Fruit fly (Drosophila melanogaster) whole organism, wandering third instar larva: ENCODE data around the gene cu.
A peak's percentile ranks its signal among the peaks of the same experiment; 100 is the strongest.

Source experiments
- CG32264 ChIP-seq: fragments of 200-800 bp; sonication (Bioruptor generic); optimal IDR thresholded peaks from 2 replicates; lab custom pipeline; 2016; ENCODE audit warnings: missing biosample characterization, missing genetic modification characterization
- CG9705 ChIP-seq: fragments of 200-800 bp; sonication (Bioruptor generic); optimal IDR thresholded peaks from 2 replicates; lab custom pipeline; 2018; ENCODE audit warnings: missing biosample characterization, mild to moderate bottlenecking, missing genetic modification characterization
- CrebA ChIP-seq: fragments of 200-800 bp; sonication (Bioruptor generic); optimal IDR thresholded peaks from 2 replicates; lab custom pipeline; 2016; ENCODE audit warnings: missing biosample characterization, mild to moderate bottlenecking, missing genetic modification characterization, borderline replicate concordance
- Dfd ChIP-seq: fragments of >200 bp; optimal IDR thresholded peaks from 2 replicates; lab custom pipeline; 2017; ENCODE audit warnings: missing biosample characterization, missing genetic modification characterization
- Dif ChIP-seq: fragments of 200-275, 200-300 bp; sonication (Bioruptor generic); optimal IDR thresholded peaks from 2 replicates; lab custom pipeline; 2018; ENCODE audit warnings: missing biosample characterization, missing genetic modification characterization; ENCODE audit not compliant: partially characterized antibody
- GATAd ChIP-seq: sonication (Bioruptor generic); optimal IDR thresholded peaks from 2 replicates; lab custom pipeline; 2016; ENCODE audit warnings: missing biosample characterization, missing genetic modification characterization
- HLH106 ChIP-seq: fragments of 200-800 bp; optimal IDR thresholded peaks from 3 replicates; lab custom pipeline; 2019; ENCODE audit warnings: missing biosample characterization, mild to moderate bottlenecking, missing genetic modification characterization, moderate library complexity
- Hr78 ChIP-seq: fragments of >200 bp; optimal IDR thresholded peaks from 2 replicates; lab custom pipeline; 2017; ENCODE audit warnings: missing biosample characterization, missing genetic modification characterization
- Hr83 ChIP-seq: fragments of 200-300 bp; sonication (Bioruptor generic); optimal IDR thresholded peaks from 2 replicates; lab custom pipeline; 2016; ENCODE audit warnings: missing biosample characterization, mild to moderate bottlenecking, missing genetic modification characterization, moderate library complexity; ENCODE audit not compliant: poor library complexity, severe bottlenecking
- Jra ChIP-seq: sonication (Bioruptor generic); optimal IDR thresholded peaks from 2 replicates; lab custom pipeline; 2016; ENCODE audit warnings: missing biosample characterization, missing genetic modification characterization
- Myc ChIP-seq: fragments of >200 bp; optimal IDR thresholded peaks from 2 replicates; lab custom pipeline; 2017
- N ChIP-seq: fragments of >200 bp; optimal IDR thresholded peaks from 2 replicates; lab custom pipeline; 2018; ENCODE audit warnings: missing biosample characterization, missing external identifiers, missing genetic modification characterization
- OdsH ChIP-seq: fragments of 200-800 bp; sonication (Bioruptor generic); optimal IDR thresholded peaks from 2 replicates; lab custom pipeline; 2016; ENCODE audit warnings: missing biosample characterization, mild to moderate bottlenecking, missing genetic modification characterization
- Rel ChIP-seq, 2 experiments: fragments of 200-800 bp; sonication (Bioruptor generic) in 1 of 2; optimal IDR thresholded peaks; 2 replicates in 1 of 2; 3 replicates in 1 of 2; lab custom pipeline; 2016 to 2019; ENCODE audit warnings: mild to moderate bottlenecking in 2 of 2, missing biosample characterization in 2 of 2, missing genetic modification characterization in 2 of 2, moderate library complexity in 1 of 2
- Sp1 ChIP-seq: fragments of 200-800 bp; sonication (Bioruptor generic); optimal IDR thresholded peaks from 3 replicates; lab custom pipeline; 2019; ENCODE audit warnings: missing biosample characterization, mild to moderate bottlenecking, missing genetic modification characterization, moderate library complexity
- Vsx2 ChIP-seq: fragments of 200-300, 225-300 bp; sonication (Bioruptor generic); optimal IDR thresholded peaks from 2 replicates; lab custom pipeline; 2018; ENCODE audit warnings: missing biosample characterization, missing genetic modification characterization; ENCODE audit not compliant: partially characterized antibody
- br ChIP-seq: fragments of 200-800 bp; sonication (Bioruptor generic); optimal IDR thresholded peaks from 2 replicates; lab custom pipeline; 2016; ENCODE audit warnings: missing biosample characterization, missing genetic modification characterization
- dl ChIP-seq, 2 experiments: fragments of 175-275, 200-275 bp in 1 of 2; fragments of 200-275 bp in 1 of 2; sonication (Bioruptor generic); optimal IDR thresholded peaks; lab custom pipeline; 2018; ENCODE audit warnings: mild to moderate bottlenecking in 2 of 2, missing biosample characterization in 2 of 2, missing genetic modification characterization in 2 of 2, moderate library complexity in 2 of 2; ENCODE audit not compliant: partially characterized antibody in 2 of 2, insufficient read depth in 1 of 2
- dsf ChIP-seq: sonication (Bioruptor generic); optimal IDR thresholded peaks from 2 replicates; lab custom pipeline; 2016; ENCODE audit warnings: missing biosample characterization, missing genetic modification characterization, borderline replicate concordance
- ey ChIP-seq: fragments of 200-800 bp; sonication (Bioruptor generic); optimal IDR thresholded peaks from 2 replicates; lab custom pipeline; 2016; ENCODE audit warnings: missing biosample characterization, missing genetic modification characterization
- foxo ChIP-seq, 2 experiments: fragments of 200-800 bp; sonication (Bioruptor generic); optimal IDR thresholded peaks; 2 replicates in 1 of 2; 3 replicates in 1 of 2; lab custom pipeline; 2016 to 2017; ENCODE audit warnings: missing biosample characterization in 2 of 2, missing genetic modification characterization in 2 of 2
- fru ChIP-seq: fragments of 200-800 bp; sonication (Bioruptor generic); optimal IDR thresholded peaks from 3 replicates; lab custom pipeline; 2016; ENCODE audit warnings: missing biosample characterization, mild to moderate bottlenecking, missing genetic modification characterization
- h ChIP-seq: fragments of 200-800 bp; sonication (Bioruptor generic); optimal IDR thresholded peaks from 3 replicates; lab custom pipeline; 2016; ENCODE audit warnings: missing biosample characterization, mild to moderate bottlenecking, missing genetic modification characterization
- jim ChIP-seq: fragments of 175-275, 200-325 bp; sonication (Bioruptor generic); optimal IDR thresholded peaks from 2 replicates; lab custom pipeline; 2016; ENCODE audit warnings: missing biosample characterization, mild to moderate bottlenecking, missing genetic modification characterization
- lola ChIP-seq: fragments of >200 bp; optimal IDR thresholded peaks from 2 replicates; lab custom pipeline; 2017; ENCODE audit warnings: missing biosample characterization, missing genetic modification characterization
- psq ChIP-seq: fragments of 200-800 bp; sonication (Bioruptor generic); optimal IDR thresholded peaks from 3 replicates; lab custom pipeline; 2017; ENCODE audit warnings: missing biosample characterization, mild to moderate bottlenecking, missing genetic modification characterization, moderate library complexity
- rgr ChIP-seq: fragments of 200-800 bp; sonication (Bioruptor generic); optimal IDR thresholded peaks from 3 replicates; lab custom pipeline; 2016; ENCODE audit warnings: missing biosample characterization, mild to moderate bottlenecking, missing genetic modification characterization
- sage ChIP-seq: fragments of 200-800 bp; sonication (Bioruptor generic); optimal IDR thresholded peaks from 2 replicates; lab custom pipeline; 2016; ENCODE audit warnings: missing biosample characterization, mild to moderate bottlenecking, missing genetic modification characterization
- sv ChIP-seq: fragments of 200-800 bp; sonication (Bioruptor generic); optimal IDR thresholded peaks from 3 replicates; lab custom pipeline; 2016; ENCODE audit warnings: missing biosample characterization, missing genetic modification characterization
- tai ChIP-seq: sonication (Bioruptor generic); optimal IDR thresholded peaks from 2 replicates; lab custom pipeline; 2016; ENCODE audit warnings: missing biosample characterization, missing genetic modification characterization
- usp ChIP-seq: fragments of >200 bp; optimal IDR thresholded peaks from 2 replicates; lab custom pipeline; 2017; ENCODE audit warnings: missing biosample characterization, missing genetic modification characterization
- woc ChIP-seq: sonication (Bioruptor generic); optimal IDR thresholded peaks from 2 replicates; lab custom pipeline; 2016; ENCODE audit warnings: missing biosample characterization, mild to moderate bottlenecking, missing genetic modification characterization

Gene cu

dm6 chr3R:11234918-11235371, 37.6 kb downstream of the cu start, which contains the start of the genes Arfip and CG17721:
Gene Arfip (minus strand): TSS chr3R:11235013.
Gene CG17721 (plus strand): TSS chr3R:11235140.
- TF ChIP-seq Rel (GFP tag; optimal IDR thresholded peaks at IDR 0.05; lab: Kevin White, UChicago) (no peak), Rel (tag; optimal IDR thresholded peaks at IDR 0.05; lab: Kevin White, UChicago) (peak; percentile 98), h (no peak)
- TF ChIP-seq, all 38 proteins: peak for 1

- TF ChIP-seq Jra (GFP tag; lab: Kevin White, UChicago), result no peak
- peak; percentile 31 for TF ChIP-seq Hr83 (GFP tag; lab: Kevin White, UChicago)
These were observed 38.6 kb downstream of the cu start, which contains the start of gene CG31441 for dm6 chr3R:11236041-11236440. Gene CG31441 (plus strand): TSS chr3R:11236286.

- no peak for TF ChIP-seq CG9705 (GFP tag; lab: Kevin White, UChicago)
- TF ChIP-seq rgr (GFP tag; lab: Kevin White, UChicago), result no peak
- peak; percentile 35 for TF ChIP-seq Myc (lab: Kevin White, UChicago)
- no peak for TF ChIP-seq fru (GFP tag; lab: Kevin White, UChicago)
These were observed 40.2 kb downstream of the cu start, which contains the start of gene CG31388 for dm6 chr3R:11237598-11237997. Gene CG31388 (plus strand): TSS chr3R:11237815.

dm6 chr3R:11240891-11241290, 43.5 kb downstream of the cu start, which contains the start of the genes scpr-B and scpr-A:
Gene scpr-B (minus strand): TSS chr3R:11240991.
Gene scpr-A (plus strand): TSS chr3R:11241183.
- TF ChIP-seq fru (GFP tag; lab: Kevin White, UChicago), result no peak
- TF ChIP-seq CrebA (GFP tag; lab: Kevin White, UChicago), result no peak
- no peak for TF ChIP-seq Dif (GFP tag; lab: Kevin White, UChicago)
- no peak for TF ChIP-seq Hr78 (GFP tag; lab: Kevin White, UChicago)
- no peak for TF ChIP-seq rgr (GFP tag; lab: Kevin White, UChicago)
- TF ChIP-seq tai (GFP tag; lab: Kevin White, UChicago), result no peak
- no peak for TF ChIP-seq ey (GFP tag; lab: Kevin White, UChicago)
- TF ChIP-seq N (GFP tag; lab: Kevin White, UChicago), result no peak
- TF ChIP-seq usp (GFP tag; lab: Kevin White, UChicago), result no peak
- no peak for TF ChIP-seq woc
- no peak for TF ChIP-seq br (GFP tag; lab: Kevin White, UChicago)

dm6 chr3R:11243057-11243740, 45.8 kb downstream of the cu start:
- TF ChIP-seq foxo (GFP tag; optimal IDR thresholded peaks at IDR 0.05; lab: Kevin White, UChicago), result peak in 1 of 2 experiments; percentile 56
- peak; percentile 83 for TF ChIP-seq Myc (lab: Kevin White, UChicago)
- no peak for TF ChIP-seq ey (GFP tag; lab: Kevin White, UChicago)
- peak; percentile 38 for TF ChIP-seq OdsH (GFP tag; lab: Kevin White, UChicago)
- peak; percentile 37 for TF ChIP-seq HLH106
- no peak for TF ChIP-seq Hr83 (GFP tag; lab: Kevin White, UChicago)
- TF ChIP-seq rgr (GFP tag; lab: Kevin White, UChicago), result peak; percentile 22

dm6 chr3R:11243951-11244660, 46.7 kb downstream of the cu start, which contains the start of the genes CG17734 and CG5214:
Gene CG17734 (minus strand): TSS chr3R:11243999.
Gene CG5214 (plus strand): TSS chr3R:11244302.
- TF ChIP-seq dsf, result peak; percentile 24
- TF ChIP-seq tai (GFP tag; lab: Kevin White, UChicago), result no peak
- TF ChIP-seq Hr78 (GFP tag; lab: Kevin White, UChicago), result no peak
- TF ChIP-seq OdsH (GFP tag; lab: Kevin White, UChicago), result no peak
- peak; percentile 28 for TF ChIP-seq CG32264 (GFP tag; lab: Kevin White, UChicago)
- no peak for TF ChIP-seq sage
- TF ChIP-seq Jra (GFP tag; lab: Kevin White, UChicago), result peak; percentile 40
- no peak for TF ChIP-seq Dif (GFP tag; lab: Kevin White, UChicago)
- TF ChIP-seq h, result peak; percentile 46
- peak; percentile 49 for TF ChIP-seq fru (GFP tag; lab: Kevin White, UChicago)
- TF ChIP-seq rgr (GFP tag; lab: Kevin White, UChicago), result peak; percentile 37
- TF ChIP-seq CG9705 (GFP tag; lab: Kevin White, UChicago), result no peak
- TF ChIP-seq Hr83 (GFP tag; lab: Kevin White, UChicago), result peak; percentile 65
- TF ChIP-seq Myc (lab: Kevin White, UChicago), result peak; percentile 73
- no peak for TF ChIP-seq Dfd (GFP tag; lab: Kevin White, UChicago)
- no peak for TF ChIP-seq jim (GFP tag; lab: Kevin White, UChicago)
- no peak for TF ChIP-seq N (GFP tag; lab: Kevin White, UChicago)
- TF ChIP-seq Rel (GFP tag; optimal IDR thresholded peaks at IDR 0.05; lab: Kevin White, UChicago), result no peak
- TF ChIP-seq Rel (tag; optimal IDR thresholded peaks at IDR 0.05; lab: Kevin White, UChicago), result no peak
- TF ChIP-seq Sp1 (GFP tag; lab: Kevin White, UChicago), result peak; percentile 32
- TF ChIP-seq dl (GFP tag; optimal IDR thresholded peaks at IDR 0.05; lab: Kevin White, UChicago; ENCODE audit: insufficient read depth in 1 of 2, partially characterized antibody in 2 of 2), result no peak
- no peak for TF ChIP-seq lola
- no peak for TF ChIP-seq GATAd (GFP tag; lab: Kevin White, UChicago)
- TF ChIP-seq sv (GFP tag; lab: Kevin White, UChicago), result peak; percentile 26
- TF ChIP-seq psq (GFP tag; lab: Kevin White, UChicago), result no peak
- TF ChIP-seq Vsx2, result no peak
